Fruit fly (Drosophila melanogaster) whole organism, embryonic: ENCODE data around the gene CG1494.
A peak's percentile ranks its signal among the peaks of the same experiment; 100 is the strongest.

Experiments
- Ada2b ChIP-seq: fragments of 200-800 bp; sonication (Bioruptor generic); IDR thresholded peaks from 2 replicates; pipeline ENCODE4 v1.3.6; 2022; ENCODE audit warnings: missing biosample characterization, missing genetic modification characterization
- Atf6 ChIP-seq: fragments of 200-800 bp; sonication (Bioruptor generic); IDR thresholded peaks from 2 replicates; pipeline ENCODE4 v1.3.6; 2022; ENCODE audit warnings: missing biosample characterization, missing genetic modification characterization
- B-H1 ChIP-seq: fragments of 200-800 bp; sonication (Bioruptor generic); IDR thresholded peaks from 3 replicates; pipeline ENCODE4 v1.3.6; 2022; ENCODE audit warnings: missing biosample characterization, missing genetic modification characterization
- Bgb ChIP-seq: fragments of 200-800 bp; sonication (Bioruptor generic); IDR thresholded peaks from 2 replicates; pipeline ENCODE4 v1.3.6; 2022; ENCODE audit warnings: missing biosample characterization, missing genetic modification characterization; ENCODE audit not compliant: partially characterized antibody
- CG10366 ChIP-seq: fragments of 200-800 bp; sonication (Bioruptor generic); IDR thresholded peaks from 2 replicates; pipeline ENCODE4 v1.3.6; 2022; ENCODE audit warnings: missing biosample characterization, missing genetic modification characterization
- CG10431 ChIP-seq: fragments of 200-800 bp; sonication (Bioruptor generic); optimal IDR thresholded peaks from 3 replicates; lab custom pipeline; 2018; ENCODE audit warnings: missing biosample characterization, mild to moderate bottlenecking, missing genetic modification characterization
- CG10979 ChIP-seq: fragments of 200-800 bp; sonication (Bioruptor generic); optimal IDR thresholded peaks from 2 replicates; lab custom pipeline; 2018; ENCODE audit warnings: missing biosample characterization, mild to moderate bottlenecking, missing genetic modification characterization, moderate library complexity
- CG11696 ChIP-seq: fragments of 200-800 bp; sonication (Bioruptor generic); IDR thresholded peaks from 2 replicates; pipeline ENCODE4 v1.3.6; 2022; ENCODE audit warnings: missing biosample characterization, missing genetic modification characterization
- CG14667 ChIP-seq: fragments of 200-800 bp; sonication (Bioruptor generic); IDR thresholded peaks from 2 replicates; pipeline ENCODE4 v1.3.6; 2022; ENCODE audit warnings: missing biosample characterization, missing genetic modification characterization
- CG15073 ChIP-seq: fragments of 200-800 bp; sonication (Bioruptor generic); optimal IDR thresholded peaks from 2 replicates; lab custom pipeline; 2016; ENCODE audit warnings: missing biosample characterization, missing genetic modification characterization
- CG17328 ChIP-seq: fragments of 200-800 bp; sonication (Bioruptor generic); IDR thresholded peaks from 2 replicates; pipeline ENCODE4 v1.3.6; 2022; ENCODE audit warnings: missing biosample characterization, missing genetic modification characterization
- CG18011 ChIP-seq: fragments of 200-800 bp; sonication (Bioruptor generic); optimal IDR thresholded peaks from 2 replicates; lab custom pipeline; 2017; ENCODE audit warnings: missing biosample characterization, missing genetic modification characterization, mild to moderate bottlenecking, moderate library complexity, missing genotype
- CG18599 ChIP-seq: fragments of 200-800 bp; sonication (Bioruptor generic); optimal IDR thresholded peaks from 3 replicates; lab custom pipeline; 2017; ENCODE audit warnings: missing biosample characterization, missing genetic modification characterization, mild to moderate bottlenecking, moderate library complexity, missing genetic modification reagents
- CG2116 ChIP-seq: fragments of 200-800 bp; sonication (Bioruptor generic); optimal IDR thresholded peaks from 3 replicates; lab custom pipeline; 2018; ENCODE audit warnings: missing biosample characterization, mild to moderate bottlenecking, missing genetic modification characterization
- CG2712 ChIP-seq: fragments of 200-800 bp; optimal IDR thresholded peaks from 3 replicates; lab custom pipeline; 2019; ENCODE audit warnings: missing biosample characterization, mild to moderate bottlenecking, missing genetic modification characterization, moderate library complexity
- CG2875 ChIP-seq: fragments of 200-800 bp; sonication (Bioruptor generic); optimal IDR thresholded peaks from 2 replicates; lab custom pipeline; 2017; ENCODE audit warnings: missing biosample characterization, mild to moderate bottlenecking, missing genetic modification characterization, missing genetic modification reagents
- CG31441 ChIP-seq: fragments of 200-800 bp; sonication (Bioruptor generic); IDR thresholded peaks from 2 replicates; pipeline ENCODE4 v1.3.6; 2022; ENCODE audit warnings: missing biosample characterization, missing genetic modification characterization
- CG3163 ChIP-seq: fragments of 200-800 bp; sonication (Bioruptor generic); optimal IDR thresholded peaks from 3 replicates; lab custom pipeline; 2016; ENCODE audit warnings: missing biosample characterization, missing genetic modification characterization
- CG32532 ChIP-seq: fragments of 200-800 bp; sonication (Bioruptor generic); IDR thresholded peaks from 2 replicates; pipeline ENCODE4 v1.3.6; 2022; ENCODE audit warnings: missing biosample characterization, missing genetic modification characterization
- CG3726 ChIP-seq: fragments of 200-800 bp; sonication (Bioruptor generic); IDR thresholded peaks from 3 replicates; pipeline ENCODE4, ENCODE4 v1.3.6; 2022; ENCODE audit warnings: missing biosample characterization, missing genetic modification characterization
- CG4282 ChIP-seq: fragments of 200-800 bp; sonication (Bioruptor generic); optimal IDR thresholded peaks from 2 replicates; lab custom pipeline; 2016; ENCODE audit warnings: missing biosample characterization, missing genetic modification characterization
- CG7556 ChIP-seq: fragments of 200-800 bp; sonication (Bioruptor generic); optimal IDR thresholded peaks from 2 replicates; lab custom pipeline; 2017; ENCODE audit warnings: missing biosample characterization, mild to moderate bottlenecking, missing genetic modification characterization
- CG7745 ChIP-seq: fragments of 200-800 bp; sonication (Bioruptor generic); optimal IDR thresholded peaks from 2 replicates; lab custom pipeline; 2018; ENCODE audit warnings: missing biosample characterization, mild to moderate bottlenecking, missing genetic modification characterization, moderate library complexity
- CG9215 ChIP-seq: fragments of 200-800 bp; sonication (Bioruptor generic); IDR thresholded peaks from 2 replicates; pipeline ENCODE4 v1.3.6; 2022; ENCODE audit warnings: missing biosample characterization, missing genetic modification characterization
- CkIIα-i1 ChIP-seq: fragments of 200-800 bp; sonication (Bioruptor generic); IDR thresholded peaks from 2 replicates; pipeline ENCODE4 v1.3.6; 2022; ENCODE audit warnings: missing biosample characterization, missing genetic modification characterization
- MBD-R2 ChIP-seq: fragments of 200-800 bp; sonication (Bioruptor generic); IDR thresholded peaks from 2 replicates; pipeline ENCODE4 v1.3.6; 2022; ENCODE audit warnings: missing biosample characterization, missing genetic modification characterization
- Max ChIP-seq: fragments of 200-800 bp; sonication (Bioruptor generic); optimal IDR thresholded peaks from 2 replicates; lab custom pipeline; 2016; ENCODE audit warnings: missing biosample characterization, mild to moderate bottlenecking, missing genetic modification characterization
- Poxn ChIP-seq: fragments of 200-800 bp; sonication (Bioruptor generic); IDR thresholded peaks from 2 replicates; pipeline ENCODE4 v1.3.6; 2022; ENCODE audit warnings: missing biosample characterization, missing genetic modification characterization
- Spps ChIP-seq: fragments of 200-800 bp; sonication (Bioruptor generic); optimal IDR thresholded peaks from 2 replicates; lab custom pipeline; 2018; ENCODE audit warnings: missing biosample characterization, mild to moderate bottlenecking, missing genetic modification characterization
- Sry-β ChIP-seq: fragments of 200-800 bp; sonication (Bioruptor generic); optimal IDR thresholded peaks from 2 replicates; lab custom pipeline; 2018; ENCODE audit warnings: missing biosample characterization, mild to moderate bottlenecking, missing genetic modification characterization, moderate library complexity
- TFAM ChIP-seq: fragments of 200-800 bp; sonication (Bioruptor generic); optimal IDR thresholded peaks from 2 replicates; lab custom pipeline; 2017; ENCODE audit warnings: missing biosample characterization, missing genetic modification characterization, inconsistent platforms
- Taf1 ChIP-seq: fragments of 200-800 bp; sonication (Bioruptor generic); IDR thresholded peaks from 2 replicates; pipeline ENCODE4 v1.3.6; 2022; ENCODE audit warnings: missing biosample characterization, missing genetic modification characterization
- Tbp ChIP-seq: fragments of >200 bp; optimal IDR thresholded peaks from 2 replicates; lab custom pipeline; 2018; ENCODE audit warnings: missing biosample characterization, missing genetic modification characterization
- YL-1 ChIP-seq: fragments of 200-800 bp; sonication (Bioruptor generic); optimal IDR thresholded peaks from 3 replicates; lab custom pipeline; 2017; ENCODE audit warnings: missing biosample characterization, mild to moderate bottlenecking, missing genetic modification characterization
- al ChIP-seq: fragments of 200-800 bp; sonication (Bioruptor generic); IDR thresholded peaks from 2 replicates; pipeline ENCODE4 v1.3.6; 2022; ENCODE audit warnings: missing biosample characterization, missing genetic modification characterization
- ash1 ChIP-seq: fragments of 200-800 bp; sonication (Bioruptor generic); optimal IDR thresholded peaks from 2 replicates; lab custom pipeline; 2018; ENCODE audit warnings: missing biosample characterization, mild to moderate bottlenecking, missing genetic modification characterization
- ato ChIP-seq: fragments of 200-800 bp; sonication (Bioruptor generic); IDR thresholded peaks from 2 replicates; pipeline ENCODE4 v1.3.6; 2022; ENCODE audit warnings: missing biosample characterization, missing genetic modification characterization; ENCODE audit not compliant: partially characterized antibody
- btn ChIP-seq: fragments of 200-800 bp; sonication (Bioruptor generic); optimal IDR thresholded peaks from 2 replicates; lab custom pipeline; 2016; ENCODE audit warnings: missing biosample characterization, missing genetic modification characterization
- cad ChIP-seq: fragments of >200 bp; optimal IDR thresholded peaks from 2 replicates; lab custom pipeline; 2017; ENCODE audit warnings: missing biosample characterization, missing genetic modification characterization
- cas ChIP-seq: fragments of 200-800 bp; sonication (Bioruptor generic); IDR thresholded peaks from 2 replicates; pipeline ENCODE4 v1.3.6; 2022; ENCODE audit warnings: missing biosample characterization, missing genetic modification characterization
- chinmo ChIP-seq: fragments of 200-800 bp; sonication (Bioruptor generic); IDR thresholded peaks from 4 replicates; pipeline ENCODE4 v1.3.6; 2022; ENCODE audit warnings: missing biosample characterization, missing genetic modification characterization; ENCODE audit not compliant: partially characterized antibody
- croc ChIP-seq: fragments of 200-800 bp; sonication (Bioruptor generic); conservative IDR thresholded peaks from 3 replicates; pipeline ENCODE4 v1.3.6; 2022; ENCODE audit warnings: missing biosample characterization, missing genetic modification characterization
- dati ChIP-seq: fragments of 200-800 bp; sonication (Bioruptor generic); IDR thresholded peaks from 2 replicates; pipeline ENCODE4 v1.3.6; 2022; ENCODE audit warnings: missing biosample characterization, missing genetic modification characterization
- hb ChIP-seq: fragments of 200-800 bp; sonication (Bioruptor generic); IDR thresholded peaks from 3 replicates; pipeline ENCODE4 v1.3.6; 2022; ENCODE audit warnings: missing biosample characterization, missing genetic modification characterization; ENCODE audit not compliant: partially characterized antibody
- insv ChIP-seq, 2 experiments: fragments of 200-800 bp; sonication (Bioruptor generic); optimal IDR thresholded peaks; 3 replicates each; lab custom pipeline; 2016 to 2018; ENCODE audit warnings: missing biosample characterization in 2 of 2, missing genetic modification characterization in 2 of 2
- mld ChIP-seq: fragments of 200-800 bp; sonication (Bioruptor generic); IDR thresholded peaks from 3 replicates; pipeline ENCODE4 v1.3.6; 2022; ENCODE audit warnings: missing biosample characterization, missing genetic modification characterization; ENCODE audit not compliant: partially characterized antibody
- shn ChIP-seq: fragments of 200-800 bp; sonication (Bioruptor generic); optimal IDR thresholded peaks from 3 replicates; lab custom pipeline; 2016; ENCODE audit warnings: missing biosample characterization, missing genetic modification characterization
- sob ChIP-seq: fragments of 200-800 bp; sonication (Bioruptor generic); IDR thresholded peaks from 2 replicates; pipeline ENCODE4 v1.3.6; 2022; ENCODE audit warnings: missing biosample characterization, missing genetic modification characterization
- vfl ChIP-seq: fragments of 200-800 bp; sonication (Bioruptor generic); optimal IDR thresholded peaks from 2 replicates; lab custom pipeline; 2016; ENCODE audit warnings: missing biosample characterization, missing genetic modification characterization
- wor ChIP-seq: fragments of 200-800 bp; sonication (Bioruptor generic); IDR thresholded peaks from 2 replicates; pipeline ENCODE4 v1.3.6; 2022; ENCODE audit warnings: missing biosample characterization, missing genetic modification characterization

CG1494 gene

dm6 chrX:21306485-21307142 lies 21.5 kb downstream of the CG1494 start, which contains the start of gene Abca3 (continued):
- TF ChIP-seq CG9215 (GFP tag; lab: Robert Waterston, UW) (peak; percentile 66), CG10979 (peak; percentile 34), MBD-R2 (GFP tag; lab: Robert Waterston, UW) (0 out of 2 replicates have a peak, but pooled peaks have one; percentile 37), croc (GFP tag; lab: Robert Waterston, UW) (peak; percentile 44; the same call in 2 of the 3 replicates), CG3726 (no peak), cas (GFP tag; lab: Robert Waterston, UW) (peak; percentile 32; the same call in 1 of the 2 replicates), CG10431 (GFP tag; lab: Kevin White, UChicago) (peak; percentile 41), cad (GFP tag; lab: Kevin White, UChicago) (no peak), CG18011 (GFP tag; lab: Kevin White, UChicago) (no peak), Sry-β (peak; percentile 97), sob (GFP tag; lab: Robert Waterston, UW) (peak; percentile 71), CG7556 (GFP tag; lab: Kevin White, UChicago) (peak; percentile 72), Ada2b (no peak; the same call in 1 of the 2 replicates), CG2116 (GFP tag; lab: Kevin White, UChicago) (peak; percentile 28), Atf6 (GFP tag; lab: Robert Waterston, UW) (peak; percentile 75; the same call in 1 of the 2 replicates), CG14667 (no peak), CkIIα-i1 (no peak), btn (GFP tag; lab: Kevin White, UChicago) (peak; percentile 10), shn (GFP tag; lab: Kevin White, UChicago) (peak; percentile 63), Taf1 (GFP tag; lab: Robert Waterston, UW) (0 out of 2 replicates have a peak, but pooled peaks have one; percentile 19), CG31441 (peak; percentile 49), insv (GFP tag; optimal IDR thresholded peaks at IDR 0.05; lab: Kevin White, UChicago) (peak in 1 of 2 experiments; percentile 26), al (peak; percentile 70), Tbp (GFP tag; lab: Kevin White, UChicago) (no peak), dati (no peak), CG11696 (GFP tag; lab: Robert Waterston, UW) (no peak), CG4282 (GFP tag; lab: Kevin White, UChicago) (no peak), CG3163 (peak; percentile 87), Spps (no peak), CG7745 (tag; lab: Kevin White, UChicago) (no peak), TFAM (GFP tag; lab: Kevin White, UChicago) (no peak), CG32532 (GFP tag; lab: Robert Waterston, UW) (peak; percentile 80; the same call in 1 of the 2 replicates), ash1 (GFP tag; lab: Kevin White, UChicago) (no peak), CG17328 (GFP tag; lab: Robert Waterston, UW) (0 out of 2 replicates have a peak, but pooled peaks have one; percentile 23), chinmo (GFP tag; lab: Robert Waterston, UW) (no peak), Poxn (GFP tag; lab: Robert Waterston, UW) (peak; percentile 14; the same call in 1 of the 2 replicates), Max (GFP tag; lab: Kevin White, UChicago) (peak; percentile 48), CG15073 (GFP tag; lab: Kevin White, UChicago) (no peak), mld (GFP tag; lab: Robert Waterston, UW) (no peak), ato (GFP tag; lab: Robert Waterston, UW) (no peak), Bgb (GFP tag; lab: Robert Waterston, UW) (no peak), CG2875 (GFP tag; lab: Kevin White, UChicago) (no peak), hb (no peak), CG10366 (peak; percentile 21; the same call in 1 of the 2 replicates), CG2712 (tag; lab: Kevin White, UChicago) (peak; percentile 66), wor (GFP tag; lab: Robert Waterston, UW) (no peak), YL-1 (GFP tag; lab: Kevin White, UChicago) (peak; percentile 2), B-H1 (GFP tag; lab: Robert Waterston, UW) (no peak), CG18599 (GFP tag; lab: Kevin White, UChicago) (peak; percentile 84), vfl (GFP tag; lab: Kevin White, UChicago) (peak; percentile 53)
